Worm (Caenorhabditis elegans): ENCODE data around the gene col-97.

DNA sequence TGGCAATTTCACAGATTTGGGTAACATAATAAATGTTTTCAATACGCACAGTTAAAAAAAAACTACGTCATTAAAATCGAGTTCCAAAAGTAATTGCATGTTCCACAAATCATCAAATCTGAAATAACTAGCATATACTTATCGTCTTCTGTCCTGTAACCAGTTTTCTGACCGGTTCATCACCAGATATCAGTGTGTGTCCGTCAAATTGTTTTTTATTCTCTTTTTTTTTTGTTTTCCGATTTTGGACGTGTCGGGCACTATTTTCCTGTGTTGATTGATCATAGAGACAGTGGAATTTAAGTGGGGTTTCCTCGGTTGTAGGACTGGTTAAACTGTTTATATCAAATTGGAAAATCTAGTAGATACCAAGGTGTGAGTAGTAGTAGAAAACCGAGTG is 20.4 kb upstream of the col-97 start:
- TF ChIP-seq elt-3 (tag; optimal IDR thresholded peaks at IDR 0.05) (peak in 3 of 6 experiments; percentile 20 to 61 (median 22)), pqm-1 (tag; optimal IDR thresholded peaks at IDR 0.05) (no peak), fkh-10 (GFP tag; optimal IDR thresholded peaks at IDR 0.05) (no peak), nhr-47 (tag; optimal IDR thresholded peaks at IDR 0.05) (no peak), lin-39 (tag; optimal IDR thresholded peaks at IDR 0.05) (no peak), fos-1 (tag; optimal IDR thresholded peaks at IDR 0.05) (no peak), snpc-4 (tag; optimal IDR thresholded peaks at IDR 0.05) (no peak), elt-2 (tag; optimal IDR thresholded peaks at IDR 0.05) (no peak), lsy-2 (tag; optimal IDR thresholded peaks at IDR 0.05) (peak in 1 of 2 experiments; percentile 11)

Measured in whole organism, L1 larva.